Worm (Caenorhabditis elegans): ENCODE data around the gene T01B6.1.

- no peak for TF ChIP-seq him-1 (tag; optimal IDR thresholded peaks at IDR 0.05)
- TF ChIP-seq let-607 (tag; optimal IDR thresholded peaks at IDR 0.05): no peak
- TF ChIP-seq F33H1.4 (GFP tag; IDR thresholded peaks at IDR 0.05): no peak
- TF ChIP-seq snpc-4 (GFP tag; optimal IDR thresholded peaks at IDR 0.05): no peak
- no peak for TF ChIP-seq snpc-4 (tag; optimal IDR thresholded peaks at IDR 0.05)
- TF ChIP-seq unc-130 (GFP tag; optimal IDR thresholded peaks at IDR 0.05): no peak
- no peak for TF ChIP-seq ztf-25 (GFP tag; IDR thresholded peaks at IDR 0.05)
- no peak for TF ChIP-seq madf-6 (GFP tag; IDR thresholded peaks at IDR 0.05)
- TF ChIP-seq xnd-1 (tag; optimal IDR thresholded peaks at IDR 0.05): no peak
- TF ChIP-seq unc-62 (GFP tag; optimal IDR thresholded peaks at IDR 0.05): no peak
- no peak for TF ChIP-seq K12H6.12 (tag; optimal IDR thresholded peaks at IDR 0.05)
Observed at ce11 chrX:2294198-2294800, 41.2 kb upstream of the T01B6.1 start, which contains the start of gene T10H10.2.
